Fruit fly (Drosophila melanogaster) whole organism, embryonic: ENCODE measurements around the gene Rchy1.

Source experiments
- Antp ChIP-seq: fragments of 200-800 bp; sonication (Bioruptor generic); optimal IDR thresholded peaks from 3 replicates; lab custom pipeline; 2016; ENCODE audit warnings: missing biosample characterization, missing genetic modification characterization
- Asciz ChIP-seq: fragments of 200-800 bp; sonication (Bioruptor generic); optimal IDR thresholded peaks from 2 replicates; lab custom pipeline; 2017; ENCODE audit warnings: missing biosample characterization, mild to moderate bottlenecking, missing genetic modification characterization, missing genetic modification reagents
- Awh ChIP-seq: fragments of 200-800 bp; sonication (Bioruptor generic); IDR thresholded peaks from 2 replicates; pipeline ENCODE4, ENCODE4 v1.3.6; 2022; ENCODE audit warnings: missing biosample characterization, missing genetic modification characterization
- Bteb2 ChIP-seq: fragments of 200-800 bp; sonication (Bioruptor generic); optimal IDR thresholded peaks from 2 replicates; lab custom pipeline; 2016; ENCODE audit warnings: missing biosample characterization, missing genetic modification characterization
- CG11695 ChIP-seq: fragments of 200-800 bp; sonication (Bioruptor generic); IDR thresholded peaks from 3 replicates; pipeline ENCODE4 v1.3.6; 2022; ENCODE audit warnings: missing biosample characterization, missing genetic modification characterization
- CG12236 ChIP-seq: fragments of 200-800 bp; sonication (Bioruptor generic); optimal IDR thresholded peaks from 2 replicates; lab custom pipeline; 2016; ENCODE audit warnings: missing biosample characterization, missing genetic modification characterization
- CG1233 ChIP-seq: fragments of 200-800 bp; sonication (Bioruptor generic); optimal IDR thresholded peaks from 4 replicates; lab custom pipeline; 2018; ENCODE audit warnings: missing biosample characterization, mild to moderate bottlenecking, missing genetic modification characterization
- CG13287 ChIP-seq: fragments of 200-800 bp; sonication (Bioruptor generic); IDR thresholded peaks from 2 replicates; pipeline ENCODE4 v1.3.6; 2022; ENCODE audit warnings: missing biosample characterization, missing genetic modification characterization; ENCODE audit not compliant: partially characterized antibody
- CG14667 ChIP-seq: fragments of 200-800 bp; sonication (Bioruptor generic); IDR thresholded peaks from 2 replicates; pipeline ENCODE4 v1.3.6; 2022; ENCODE audit warnings: missing biosample characterization, missing genetic modification characterization
- CG14710 ChIP-seq: fragments of 200-800 bp; sonication (Bioruptor generic); optimal IDR thresholded peaks from 3 replicates; lab custom pipeline; 2019; ENCODE audit warnings: missing biosample characterization, mild to moderate bottlenecking, missing genetic modification characterization, moderate library complexity
- CG15514 ChIP-seq: fragments of 200-800 bp; sonication (Bioruptor generic); optimal IDR thresholded peaks from 3 replicates; lab custom pipeline; 2017; ENCODE audit warnings: missing biosample characterization, missing genetic modification characterization, mild to moderate bottlenecking, moderate library complexity, missing genetic modification reagents
- CG16779 ChIP-seq: fragments of 200-800 bp; sonication (Bioruptor generic); IDR thresholded peaks from 2 replicates; pipeline ENCODE4 v1.3.6; 2022; ENCODE audit warnings: missing biosample characterization, missing genetic modification characterization
- CG17359 ChIP-seq: fragments of 200-800 bp; sonication (Bioruptor generic); optimal IDR thresholded peaks from 3 replicates; lab custom pipeline; 2018; ENCODE audit warnings: missing biosample characterization, mild to moderate bottlenecking, missing genetic modification characterization, moderate library complexity
- CG3065 ChIP-seq: fragments of 200-800 bp; sonication (Bioruptor generic); optimal IDR thresholded peaks from 2 replicates; lab custom pipeline; 2016; ENCODE audit warnings: missing biosample characterization, missing genetic modification characterization
- CG32767 ChIP-seq: fragments of 200-800 bp; sonication (Bioruptor generic); IDR thresholded peaks from 2 replicates; pipeline ENCODE4 v1.3.6; 2022; ENCODE audit warnings: missing biosample characterization, missing genetic modification characterization
- CG34224 ChIP-seq: fragments of 200-800 bp; sonication (Bioruptor generic); IDR thresholded peaks from 3 replicates; pipeline ENCODE4 v1.3.6; 2022; ENCODE audit warnings: missing biosample characterization, missing genetic modification characterization; ENCODE audit not compliant: partially characterized antibody
- CG4820 ChIP-seq: fragments of 200-800 bp; sonication (Bioruptor generic); optimal IDR thresholded peaks from 3 replicates; lab custom pipeline; 2016; ENCODE audit warnings: missing biosample characterization, missing genetic modification characterization
- CG5953 ChIP-seq: fragments of 200-800 bp; sonication (Bioruptor generic); IDR thresholded peaks from 2 replicates; pipeline ENCODE4 v1.3.6; 2022; ENCODE audit warnings: missing biosample characterization, missing genetic modification characterization
- CG6765 ChIP-seq: fragments of 200-800 bp; sonication (Bioruptor generic); optimal IDR thresholded peaks from 3 replicates; lab custom pipeline; 2017; ENCODE audit warnings: missing biosample characterization, mild to moderate bottlenecking, missing genetic modification characterization
- CHES-1-like ChIP-seq: fragments of 200-800 bp; sonication (Bioruptor generic); optimal IDR thresholded peaks from 2 replicates; lab custom pipeline; 2016; ENCODE audit warnings: missing biosample characterization, missing genetic modification characterization
- CkIIα-i1 ChIP-seq: fragments of 200-800 bp; sonication (Bioruptor generic); IDR thresholded peaks from 2 replicates; pipeline ENCODE4 v1.3.6; 2022; ENCODE audit warnings: missing biosample characterization, missing genetic modification characterization
- Dbx ChIP-seq: fragments of 200-800 bp; sonication (Bioruptor generic); IDR thresholded peaks from 3 replicates; pipeline ENCODE4 v1.3.6; 2022; ENCODE audit warnings: missing biosample characterization, missing genetic modification characterization
- Dip3 ChIP-seq: fragments of 200-800 bp; sonication (Bioruptor generic); optimal IDR thresholded peaks from 3 replicates; lab custom pipeline; 2016; ENCODE audit warnings: missing biosample characterization, missing genetic modification characterization
- Eip74EF ChIP-seq, 2 experiments: fragments of 200-800 bp in 1 of 2; fragments of >200 bp in 1 of 2; sonication (Bioruptor generic) in 1 of 2; optimal IDR thresholded peaks; 2 replicates each; lab custom pipeline; 2017 to 2019; ENCODE audit warnings: missing biosample characterization in 2 of 2, missing genetic modification characterization in 2 of 2, mild to moderate bottlenecking in 1 of 2, moderate library complexity in 1 of 2
- GATAe ChIP-seq: fragments of 200-800 bp; sonication (Bioruptor generic); conservative IDR thresholded peaks from 2 replicates; pipeline ENCODE4 v1.3.6; 2022; ENCODE audit warnings: missing biosample characterization, missing genetic modification characterization
- HmgZ ChIP-seq: fragments of 200-800 bp; sonication (Bioruptor generic); optimal IDR thresholded peaks from 2 replicates; lab custom pipeline; 2018; ENCODE audit warnings: missing biosample characterization, mild to moderate bottlenecking, missing genetic modification characterization
- Jarid2 ChIP-seq: fragments of 200-800 bp; sonication (Bioruptor generic); optimal IDR thresholded peaks from 3 replicates; lab custom pipeline; 2017; ENCODE audit warnings: mild to moderate bottlenecking, missing biosample characterization, missing genetic modification reagents, missing genetic modification characterization
- Lim3 ChIP-seq: fragments of 200-800 bp; sonication (Bioruptor generic); IDR thresholded peaks from 2 replicates; pipeline ENCODE4 v1.3.6; 2022; ENCODE audit warnings: missing biosample characterization, missing genetic modification characterization
- MESR4 ChIP-seq: fragments of 200-800 bp; sonication (Bioruptor generic); optimal IDR thresholded peaks from 2 replicates; lab custom pipeline; 2018; ENCODE audit warnings: missing biosample characterization, mild to moderate bottlenecking, missing genetic modification characterization, moderate library complexity
- Neu2 ChIP-seq: fragments of 200-800 bp; sonication (Bioruptor generic); optimal IDR thresholded peaks from 3 replicates; lab custom pipeline; 2016; ENCODE audit warnings: missing biosample characterization, missing genetic modification characterization, borderline replicate concordance
- Opbp ChIP-seq: fragments of 200-800 bp; sonication (Bioruptor generic); IDR thresholded peaks from 3 replicates; pipeline ENCODE4 v1.3.6; 2022; ENCODE audit warnings: missing biosample characterization, missing genetic modification characterization; ENCODE audit not compliant: partially characterized antibody
- Spps ChIP-seq: fragments of 200-800 bp; sonication (Bioruptor generic); optimal IDR thresholded peaks from 2 replicates; lab custom pipeline; 2018; ENCODE audit warnings: missing biosample characterization, mild to moderate bottlenecking, missing genetic modification characterization
- Vsx1 ChIP-seq: fragments of 200-800 bp; sonication (Bioruptor generic); optimal IDR thresholded peaks from 2 replicates; lab custom pipeline; 2017; ENCODE audit warnings: missing biosample characterization, mild to moderate bottlenecking, missing genetic modification characterization, missing genetic modification reagents
- bab2 ChIP-seq: fragments of 200-800 bp; sonication (Bioruptor generic); optimal IDR thresholded peaks from 2 replicates; lab custom pipeline; 2016; ENCODE audit warnings: missing biosample characterization, missing genetic modification characterization
- chinmo ChIP-seq: fragments of 200-800 bp; sonication (Bioruptor generic); IDR thresholded peaks from 4 replicates; pipeline ENCODE4 v1.3.6; 2022; ENCODE audit warnings: missing biosample characterization, missing genetic modification characterization; ENCODE audit not compliant: partially characterized antibody
- crol ChIP-seq: fragments of 200-800 bp; sonication (Bioruptor generic); IDR thresholded peaks from 2 replicates; pipeline ENCODE4 v1.3.6; 2022; ENCODE audit warnings: missing biosample characterization, missing genetic modification characterization
- dati ChIP-seq: fragments of 200-800 bp; sonication (Bioruptor generic); IDR thresholded peaks from 2 replicates; pipeline ENCODE4 v1.3.6; 2022; ENCODE audit warnings: missing biosample characterization, missing genetic modification characterization
- disco-r ChIP-seq: fragments of 200-800 bp; sonication (Bioruptor generic); optimal IDR thresholded peaks from 2 replicates; lab custom pipeline; 2016; ENCODE audit warnings: missing biosample characterization, missing genetic modification characterization
- eve ChIP-seq, 2 experiments: fragments of >200 bp; optimal IDR thresholded peaks; 2 replicates each; lab custom pipeline; 2017; ENCODE audit warnings: missing biosample characterization in 2 of 2, missing genetic modification characterization in 2 of 2
- ewg ChIP-seq: fragments of 200-800 bp; sonication (Bioruptor generic); optimal IDR thresholded peaks from 3 replicates; lab custom pipeline; 2017; ENCODE audit warnings: mild to moderate bottlenecking, missing biosample characterization, missing genetic modification reagents, missing genetic modification characterization
- ftz-f1 ChIP-seq: fragments of 200-800 bp; sonication (Bioruptor generic); optimal IDR thresholded peaks from 2 replicates; lab custom pipeline; 2016; ENCODE audit warnings: missing biosample characterization, missing genetic modification characterization
- fu2 ChIP-seq: fragments of 200-800 bp; sonication (Bioruptor generic); optimal IDR thresholded peaks from 2 replicates; lab custom pipeline; 2016; ENCODE audit warnings: missing biosample characterization, missing genetic modification characterization
- gem ChIP-seq: fragments of 200-800 bp; sonication (Bioruptor generic); optimal IDR thresholded peaks from 2 replicates; lab custom pipeline; 2019; ENCODE audit warnings: missing biosample characterization, mild to moderate bottlenecking, missing genetic modification characterization, moderate library complexity
- gsb ChIP-seq: fragments of 200-800 bp; sonication (Bioruptor generic); IDR thresholded peaks from 2 replicates; pipeline ENCODE4 v1.3.6; 2022; ENCODE audit warnings: missing biosample characterization, missing genetic modification characterization
- jigr1 ChIP-seq: fragments of 200-800 bp; sonication (Bioruptor generic); IDR thresholded peaks from 3 replicates; pipeline ENCODE4 v1.3.6; 2022; ENCODE audit warnings: missing biosample characterization, missing genetic modification characterization
- kay ChIP-seq: fragments of 200-800 bp; sonication (Bioruptor generic); optimal IDR thresholded peaks from 2 replicates; lab custom pipeline; 2016; ENCODE audit warnings: missing biosample characterization, missing genetic modification characterization
- pb ChIP-seq: fragments of 200-800 bp; sonication (Bioruptor generic); optimal IDR thresholded peaks from 3 replicates; lab custom pipeline; 2016; ENCODE audit warnings: missing biosample characterization, missing genetic modification characterization
- pho ChIP-seq: fragments of 200-800 bp; sonication (Bioruptor generic); optimal IDR thresholded peaks from 2 replicates; lab custom pipeline; 2016; ENCODE audit warnings: missing biosample characterization, missing genetic modification characterization
- sens ChIP-seq: fragments of 200-800 bp; sonication (Bioruptor generic); peaks from one replicate; lab custom pipeline; 2016; ENCODE audit warnings: missing biosample characterization, missing genetic modification characterization
- sqz ChIP-seq: fragments of 200-800 bp; sonication (Bioruptor generic); optimal IDR thresholded peaks from 3 replicates; lab custom pipeline; 2018; ENCODE audit warnings: missing biosample characterization, mild to moderate bottlenecking, missing genetic modification characterization
- vnd ChIP-seq: fragments of 200-800 bp; sonication (Bioruptor generic); IDR thresholded peaks from 3 replicates; pipeline ENCODE4 v1.3.6; 2022; ENCODE audit warnings: missing biosample characterization, missing genetic modification characterization; ENCODE audit not compliant: partially characterized antibody

Rchy1 gene

dm6 chr2L:6494405-6494816 lies 28.9 kb upstream of the Rchy1 start, which contains the start of gene CG9547 (continued):
- TF ChIP-seq ewg (GFP tag; lab: Kevin White, UChicago) (no peak), kay (GFP tag; lab: Kevin White, UChicago) (no peak), Jarid2 (GFP tag; lab: Kevin White, UChicago) (peak; percentile 84), sens (GFP tag; lab: Kevin White, UChicago) (no peak), CG5953 (GFP tag; lab: Robert Waterston, UW) (no peak), jigr1 (GFP tag; lab: Robert Waterston, UW) (no peak), CG12236 (no peak), GATAe (GFP tag; lab: Robert Waterston, UW) (no peak), eve (GFP tag; optimal IDR thresholded peaks at IDR 0.05; lab: Kevin White, UChicago) (no peak), ftz-f1 (GFP tag; lab: Kevin White, UChicago) (peak; percentile 25), CHES-1-like (no peak), Eip74EF (GFP tag; optimal IDR thresholded peaks at IDR 0.05; lab: Kevin White, UChicago) (peak in 1 of 2 experiments; percentile 51), CG11695 (no peak; the same call in 2 of the 3 replicates), CG13287 (GFP tag; lab: Robert Waterston, UW) (peak; percentile 60), CG14667 (GFP tag; lab: Robert Waterston, UW) (no peak), crol (no peak), Bteb2 (GFP tag; lab: Kevin White, UChicago) (no peak), Spps (tag; lab: Kevin White, UChicago) (no peak), Vsx1 (no peak), CkIIα-i1 (no peak), CG4820 (GFP tag; lab: Kevin White, UChicago) (no peak), gsb (GFP tag; lab: Robert Waterston, UW) (no peak), gem (tag; lab: Kevin White, UChicago) (no peak), Awh (GFP tag; lab: Robert Waterston, UW) (no peak), sqz (GFP tag; lab: Kevin White, UChicago) (no peak), chinmo (GFP tag; lab: Robert Waterston, UW) (peak; percentile 77; the same call in 2 of the 4 replicates), vnd (GFP tag; lab: Robert Waterston, UW) (no peak), CG6765 (GFP tag; lab: Kevin White, UChicago) (peak; percentile 68), MESR4 (GFP tag; lab: Kevin White, UChicago) (no peak), pb (GFP tag; lab: Kevin White, UChicago) (no peak), CG16779 (GFP tag; lab: Robert Waterston, UW) (no peak), Asciz (GFP tag; lab: Kevin White, UChicago) (no peak), CG14710 (tag; lab: Kevin White, UChicago) (no peak), Lim3 (GFP tag; lab: Robert Waterston, UW) (no peak), CG1233 (GFP tag; lab: Kevin White, UChicago) (no peak), CG15514 (GFP tag; lab: Kevin White, UChicago) (peak; percentile 54), CG34224 (GFP tag; lab: Robert Waterston, UW) (peak; percentile 45; the same call in 2 of the 3 replicates), CG17359 (no peak), Dip3 (GFP tag; lab: Kevin White, UChicago) (no peak), CG3065 (GFP tag; lab: Kevin White, UChicago) (no peak), disco-r (no peak), fu2 (no peak), Antp (GFP tag; lab: Kevin White, UChicago) (no peak), pho (GFP tag; lab: Kevin White, UChicago) (no peak), bab2 (GFP tag; lab: Kevin White, UChicago) (no peak), dati (GFP tag; lab: Robert Waterston, UW) (no peak), Neu2 (GFP tag; lab: Kevin White, UChicago) (no peak), Opbp (GFP tag; lab: Robert Waterston, UW) (no peak), Dbx (GFP tag; lab: Robert Waterston, UW) (peak; percentile 65; the same call in 2 of the 3 replicates), CG32767 (GFP tag; lab: Robert Waterston, UW) (no peak), HmgZ (tag; lab: Kevin White, UChicago) (peak; percentile 20)
